Fruit fly (Drosophila melanogaster) Kc167 (cell line): ENCODE results near the gene CG5162.

Experiments used
- Sin3A ChIP-seq: fragments of >200 bp; optimal IDR thresholded peaks from 2 replicates; lab custom pipeline; 2018; ENCODE audit warnings: missing external identifiers
- psq ChIP-seq: fragments of >200 bp; optimal IDR thresholded peaks from 2 replicates; lab custom pipeline; 2017; ENCODE audit warnings: missing external identifiers

DNA sequence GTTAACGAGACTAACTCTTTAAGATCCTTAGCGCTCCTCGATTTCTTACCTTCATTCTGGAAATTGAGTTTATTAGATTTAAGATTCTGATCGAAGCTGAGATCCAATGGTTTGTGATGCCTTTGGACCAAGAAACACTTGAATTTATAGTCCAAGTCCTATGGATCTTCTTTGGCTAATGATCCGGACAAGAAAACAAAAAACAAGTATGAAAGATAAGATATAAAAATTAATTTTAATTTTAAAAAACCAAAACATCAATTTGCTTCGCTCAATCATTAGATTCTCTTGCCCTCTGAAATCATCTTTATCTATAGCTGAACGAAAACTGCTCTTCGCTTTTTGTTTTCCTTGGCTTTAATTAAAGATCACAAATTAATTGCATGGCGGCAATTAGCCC is 15.8 kb downstream of the CG5162 start, which contains the start of gene CG10597:
- TF ChIP-seq psq (lab: Kevin White, UChicago) = no peak
- TF ChIP-seq Sin3A (lab: Kevin White, UChicago) = no peak
